Worm (Caenorhabditis elegans): ENCODE measurements around the gene arrd-12.

The arrd-12 gene

ce11 chrII:13765952-13766351 is at the start of gene arrd-12:
Gene arrd-12 (plus strand): TSS chrII:13766252.
- TF ChIP-seq lin-11 (tag; optimal IDR thresholded peaks at IDR 0.05) (no peak), ttx-3 (tag; optimal IDR thresholded peaks at IDR 0.05) (no peak), unc-55 (GFP tag; optimal IDR thresholded peaks at IDR 0.05) (no peak), C08G9.2 (tag; optimal IDR thresholded peaks at IDR 0.05) (no peak), pqm-1 (tag; optimal IDR thresholded peaks at IDR 0.05) (no peak), sdc-2 (tag; optimal IDR thresholded peaks at IDR 0.05) (no peak)

- TF ChIP-seq gmeb-2 (tag; optimal IDR thresholded peaks at IDR 0.05) = no peak
- no peak for TF ChIP-seq K02D7.2 (tag; optimal IDR thresholded peaks at IDR 0.05)
- TF ChIP-seq sox-2 (GFP tag; IDR thresholded peaks at IDR 0.05) = no peak
- TF ChIP-seq unc-42 (tag; optimal IDR thresholded peaks at IDR 0.05) = no peak
- TF ChIP-seq mec-3 (tag; optimal IDR thresholded peaks at IDR 0.05; ENCODE audit: borderline replicate concordance) = no peak
- TF ChIP-seq dve-1 (tag; optimal IDR thresholded peaks at IDR 0.05) = no peak
- TF ChIP-seq hlh-8 (tag; optimal IDR thresholded peaks at IDR 0.05) = no peak
- no peak for TF ChIP-seq pha-2 (tag; optimal IDR thresholded peaks at IDR 0.05)
- TF ChIP-seq tbx-2 (tag; optimal IDR thresholded peaks at IDR 0.05) = no peak
- TF ChIP-seq ztf-16 (tag; optimal IDR thresholded peaks at IDR 0.05) = no peak
- TF ChIP-seq pros-1 (tag; optimal IDR thresholded peaks at IDR 0.05) = no peak
- no peak for TF ChIP-seq F13H6.1 (tag; optimal IDR thresholded peaks at IDR 0.05)
- TF ChIP-seq ama-1 (optimal IDR thresholded peaks at IDR 0.05) = no peak
Observed at ce11 chrII:13717393-13718367, 48.4 kb upstream of the arrd-12 start.

- TF ChIP-seq ceh-24 (tag; optimal IDR thresholded peaks at IDR 0.05) (no peak), ceh-14 (tag; optimal IDR thresholded peaks at IDR 0.05) (no peak), C08G9.2 (tag; optimal IDR thresholded peaks at IDR 0.05) (no peak), ceh-45 (GFP tag; IDR thresholded peaks at IDR 0.05) (0 out of 2 replicates have a peak, but pooled peaks have one; percentile 17)
Observed at ce11 chrII:13720650-13721049, 45.4 kb upstream of the arrd-12 start.

ce11 chrII:13721218-13721617 is 44.8 kb upstream of the arrd-12 start, which contains the start of gene sre-46:
Gene sre-46 (minus strand): TSS chrII:13721318.
- TF ChIP-seq fkh-6 (tag; optimal IDR thresholded peaks at IDR 0.05) (no peak), pqm-1 (tag; optimal IDR thresholded peaks at IDR 0.05) (no peak), ceh-34 (tag; optimal IDR thresholded peaks at IDR 0.05) (no peak), hlh-8 (tag; optimal IDR thresholded peaks at IDR 0.05) (no peak)

- TF ChIP-seq ceh-19 (GFP tag; optimal IDR thresholded peaks at IDR 0.05) = no peak
- no peak for TF ChIP-seq lim-6 (tag; optimal IDR thresholded peaks at IDR 0.05)
- TF ChIP-seq C08G9.2 (tag; optimal IDR thresholded peaks at IDR 0.05) = peak; percentile 14
- TF ChIP-seq ceh-6 (GFP tag; optimal IDR thresholded peaks at IDR 0.05) = no peak
- peak; percentile 12 for TF ChIP-seq ceh-31 (tag; optimal IDR thresholded peaks at IDR 0.05)
Observed at ce11 chrII:13722763-13723162, 43.3 kb upstream of the arrd-12 start, which contains the start of gene Y54G9A.5. Gene Y54G9A.5 (plus strand): TSS chrII:13723007.

- TF ChIP-seq gmeb-2 (tag; optimal IDR thresholded peaks at IDR 0.05) (no peak), ceh-14 (tag; optimal IDR thresholded peaks at IDR 0.05) (no peak), hlh-6 (tag; optimal IDR thresholded peaks at IDR 0.05) (no peak), ceh-45 (GFP tag; IDR thresholded peaks at IDR 0.05) (no peak), hlh-15 (tag; optimal IDR thresholded peaks at IDR 0.05) (no peak), pros-1 (tag; optimal IDR thresholded peaks at IDR 0.05) (no peak), ceh-9 (tag; optimal IDR thresholded peaks at IDR 0.05) (no peak), syd-9 (tag; optimal IDR thresholded peaks at IDR 0.05) (no peak), T23F11.4 (GFP tag; optimal IDR thresholded peaks at IDR 0.05) (no peak), hlh-8 (tag; optimal IDR thresholded peaks at IDR 0.05) (no peak), pha-2 (tag; optimal IDR thresholded peaks at IDR 0.05) (no peak), sox-4 (tag; optimal IDR thresholded peaks at IDR 0.05) (no peak), elt-2 (tag; optimal IDR thresholded peaks at IDR 0.05) (no peak), rnt-1 (tag; optimal IDR thresholded peaks at IDR 0.05) (no peak), eyg-1 (tag; optimal IDR thresholded peaks at IDR 0.05) (no peak), unc-55 (GFP tag; optimal IDR thresholded peaks at IDR 0.05) (no peak), F13H6.1 (tag; optimal IDR thresholded peaks at IDR 0.05) (no peak), nhr-11 (tag; optimal IDR thresholded peaks at IDR 0.05) (no peak), nfya-1 (tag; optimal IDR thresholded peaks at IDR 0.05) (no peak), pat-9 (tag; optimal IDR thresholded peaks at IDR 0.05) (no peak)
Observed at ce11 chrII:13723754-13724153, 42.3 kb upstream of the arrd-12 start.

All from whole organism, late embryonic.